Fruit fly (Drosophila melanogaster): Measurements from ENCODE around the gene trx.

The trx gene

dm6 chr3R:14286320-14287190 lies at the start of gene trx:
TSS of gene trx (minus strand) at chr3R:14286903.
- TF ChIP-seq Hr4 (GFP tag; optimal IDR thresholded peaks at IDR 0.05) (no peak), fd59A (GFP tag; optimal IDR thresholded peaks at IDR 0.05) (no peak), Eip75B (GFP tag; optimal IDR thresholded peaks at IDR 0.05) (peak; percentile 30), salr (GFP tag; optimal IDR thresholded peaks at IDR 0.05) (no peak), Met (GFP tag; optimal IDR thresholded peaks at IDR 0.05) (no peak), Sox14 (GFP tag; optimal IDR thresholded peaks at IDR 0.05) (peak; percentile 22), Hr39 (GFP tag; optimal IDR thresholded peaks at IDR 0.05) (no peak), CG15336 (GFP tag; IDR thresholded peaks at IDR 0.05) (no peak), Ets96B (tag; optimal IDR thresholded peaks at IDR 0.05) (peak; percentile 14), acj6 (GFP tag; optimal IDR thresholded peaks at IDR 0.05) (no peak), pdm3 (GFP tag; optimal IDR thresholded peaks at IDR 0.05) (no peak), svp (GFP tag) (no peak), CG9139 (GFP tag; optimal IDR thresholded peaks at IDR 0.05) (peak; percentile 7), CG32006 (GFP tag; optimal IDR thresholded peaks at IDR 0.05) (no peak), CG6808 (GFP tag; optimal IDR thresholded peaks at IDR 0.05) (no peak), CG6854 (GFP tag; optimal IDR thresholded peaks at IDR 0.05) (peak; percentile 60), CG31627 (GFP tag; optimal IDR thresholded peaks at IDR 0.05) (no peak), Blimp-1 (GFP tag; optimal IDR thresholded peaks at IDR 0.05) (no peak), CG34406 (GFP tag; optimal IDR thresholded peaks at IDR 0.05) (no peak), net (GFP tag; optimal IDR thresholded peaks at IDR 0.05) (no peak), Sox15 (GFP tag; optimal IDR thresholded peaks at IDR 0.05) (no peak), CG4318 (GFP tag; optimal IDR thresholded peaks at IDR 0.05) (no peak), achi (GFP tag; optimal IDR thresholded peaks at IDR 0.05) (no peak), fd85E (GFP tag; optimal IDR thresholded peaks at IDR 0.05) (no peak), ss (GFP tag; optimal IDR thresholded peaks at IDR 0.05) (peak; percentile 40 to 66), CG11294 (GFP tag; IDR thresholded peaks at IDR 0.05) (no peak), lz (GFP tag; optimal IDR thresholded peaks at IDR 0.05) (no peak), CG1621 (tag; optimal IDR thresholded peaks at IDR 0.05) (no peak), vri (GFP tag; optimal IDR thresholded peaks at IDR 0.05) (peak; percentile 44), eg (GFP tag; IDR thresholded peaks at IDR 0.05) (no peak), CG3919 (GFP tag; optimal IDR thresholded peaks at IDR 0.05) (peak; percentile 1), dsx (GFP tag; optimal IDR thresholded peaks at IDR 0.05; ENCODE audit: poor library complexity, severe bottlenecking) (peak; percentile 37), CG10669 (GFP tag; optimal IDR thresholded peaks at IDR 0.05) (no peak), Sox102F (GFP tag; optimal IDR thresholded peaks at IDR 0.05) (peak; percentile 41), dac (GFP tag; optimal IDR thresholded peaks at IDR 0.05) (no peak), Ets21C (GFP tag; optimal IDR thresholded peaks at IDR 0.05) (no peak), CG8119 (GFP tag; IDR thresholded peaks at IDR 0.05) (no peak), fkh (GFP tag; optimal IDR thresholded peaks at IDR 0.05) (no peak), CG11762 (GFP tag; optimal IDR thresholded peaks at IDR 0.05; ENCODE audit: insufficient read depth) (no peak), CG3032 (tag; optimal IDR thresholded peaks at IDR 0.05) (no peak), CG10631 (GFP tag; optimal IDR thresholded peaks at IDR 0.05) (no peak), CG7368 (GFP tag; optimal IDR thresholded peaks at IDR 0.05) (no peak), Smox (GFP tag; optimal IDR thresholded peaks at IDR 0.05) (no peak), CG6792 (GFP tag; optimal IDR thresholded peaks at IDR 0.05) (no peak), OdsH (GFP tag; optimal IDR thresholded peaks at IDR 0.05) (no peak), Eip93F (GFP tag; optimal IDR thresholded peaks at IDR 0.05) (no peak), esn (GFP tag; optimal IDR thresholded peaks at IDR 0.05) (peak; percentile 34), CG8632 (GFP tag; optimal IDR thresholded peaks at IDR 0.05) (no peak), Eip78C (GFP tag) (peak; percentile 33), cyc (GFP tag; optimal IDR thresholded peaks at IDR 0.05) (no peak), CG6163 (GFP tag; IDR thresholded peaks at IDR 0.05) (no peak)
